Worm (Caenorhabditis elegans) whole organism, midembryonic: ENCODE results near the gene byn-1.

Experiments
- T22C8.4 ChIP-seq: fragments of 200-800 bp; sonication (Bioruptor generic); IDR thresholded peaks from 2 replicates; pipeline ENCODE4 v1.3.6; 2022; ENCODE audit warnings: missing genetic modification characterization, missing compliant biosample characterization
- cog-1 ChIP-seq: sonication (generic microtip); optimal IDR thresholded peaks from 2 replicates; lab custom pipeline; 2016; ENCODE audit warnings: missing genetic modification characterization, missing compliant biosample characterization
- klf-2 ChIP-seq: fragments of 200-800 bp; sonication (Bioruptor generic); conservative IDR thresholded peaks from 2 replicates; pipeline ENCODE4 v1.3.6; 2022; ENCODE audit warnings: missing genetic modification reagents, missing genetic modification characterization, missing compliant biosample characterization
- med-1 ChIP-seq: sonication (generic microtip); optimal IDR thresholded peaks from 2 replicates; lab custom pipeline; 2017; ENCODE audit warnings: missing genetic modification characterization, mild to moderate bottlenecking, missing compliant biosample characterization, antibody characterized with exemption, missing genetic modification reagents; ENCODE audit not compliant: insufficient read depth
- tab-1 ChIP-seq: fragments of 200-800 bp; sonication (Bioruptor generic); IDR thresholded peaks from 2 replicates; pipeline ENCODE4 v1.3.6; 2022; ENCODE audit warnings: missing genetic modification characterization, missing compliant biosample characterization
- ztf-29 ChIP-seq: fragments of 200-800 bp; sonication (Bioruptor generic); IDR thresholded peaks from 2 replicates; pipeline ENCODE4 v1.3.6; 2022; ENCODE audit warnings: missing genetic modification reagents, missing genetic modification characterization, missing compliant biosample characterization

ce11 chrIII:6968655-6969054 lies 36.9 kb downstream of the byn-1 start:
- TF ChIP-seq tab-1: no peak
- no peak for TF ChIP-seq cog-1 (tag; lab: Kevin White, UChicago)
- TF ChIP-seq klf-2 (GFP tag; lab: Robert Waterston, UW): no peak
- no peak for TF ChIP-seq med-1 (GFP tag; lab: Kevin White, UChicago)
- no peak for TF ChIP-seq ztf-29 (GFP tag; lab: Robert Waterston, UW)
- TF ChIP-seq T22C8.4 (GFP tag; lab: Robert Waterston, UW): no peak
